Worm (Caenorhabditis elegans): ENCODE data around the gene sru-4.

- TF ChIP-seq flh-1 (GFP tag; optimal IDR thresholded peaks at IDR 0.05) (no peak), snpc-4 (tag; optimal IDR thresholded peaks at IDR 0.05) (no peak), nhr-76 (tag; optimal IDR thresholded peaks at IDR 0.05) (no peak), elt-3 (tag; optimal IDR thresholded peaks at IDR 0.05) (no peak), drap-1 (GFP tag; optimal IDR thresholded peaks at IDR 0.05) (no peak), pha-4 (tag; optimal IDR thresholded peaks at IDR 0.05) (no peak), ces-1 (GFP tag; optimal IDR thresholded peaks at IDR 0.05) (no peak), nhr-28 (tag; optimal IDR thresholded peaks at IDR 0.05) (no peak), lsy-2 (tag; optimal IDR thresholded peaks at IDR 0.05) (no peak), mab-5 (tag; optimal IDR thresholded peaks at IDR 0.05) (no peak)
Observed at ce11 chrIV:9514132-9514531, 15.9 kb downstream of the sru-4 start.
